Fruit fly (Drosophila melanogaster) Kc167 (cell line): Measurements from ENCODE around the gene CG17931.

Experiments used
- Myc ChIP-seq: fragments of >200 bp; optimal IDR thresholded peaks from 2 replicates; lab custom pipeline; 2017; ENCODE audit warnings: missing external identifiers
- Sin3A ChIP-seq: fragments of >200 bp; optimal IDR thresholded peaks from 2 replicates; lab custom pipeline; 2018; ENCODE audit warnings: missing external identifiers
- h ChIP-seq: fragments of >200 bp; optimal IDR thresholded peaks from 3 replicates; lab custom pipeline; 2018; ENCODE audit warnings: missing external identifiers
- psq ChIP-seq: fragments of >200 bp; optimal IDR thresholded peaks from 2 replicates; lab custom pipeline; 2017; ENCODE audit warnings: missing external identifiers
- ttk ChIP-seq: sonication (Bioruptor generic); optimal IDR thresholded peaks from 2 replicates; lab custom pipeline; 2017; ENCODE audit warnings: missing external identifiers

DNA sequence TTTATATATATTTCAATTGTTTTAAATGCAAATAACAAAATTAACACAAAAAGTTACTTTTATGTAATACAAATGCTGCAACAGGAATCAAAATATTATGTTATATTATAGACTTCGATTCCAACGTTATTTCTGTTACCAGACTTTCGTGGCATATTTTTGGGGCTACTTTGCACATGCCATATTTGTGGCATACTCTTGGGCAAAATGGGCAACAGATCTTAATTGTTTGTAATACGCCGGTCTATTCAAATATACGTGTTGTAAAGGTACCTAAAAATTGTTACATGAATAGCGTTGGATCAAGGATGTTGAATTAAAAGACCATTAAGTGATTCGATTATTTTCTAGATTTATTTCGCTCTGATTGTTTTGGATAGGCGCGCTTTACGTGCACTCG lies 14.8 kb upstream of the CG17931 start:
- TF ChIP-seq ttk (lab: Kevin White, UChicago), result no peak
- no peak for TF ChIP-seq h (lab: Kevin White, UChicago)
- no peak for TF ChIP-seq Sin3A
- TF ChIP-seq psq (lab: Kevin White, UChicago), result no peak
- no peak for TF ChIP-seq Myc (lab: Kevin White, UChicago)
